Worm (Caenorhabditis elegans) whole organism, mixed stage, embryonic: Measurements from ENCODE around the gene srxa-7.

Source experiments
- ceh-39 ChIP-seq: fragments of 150-350 bp; optimal IDR thresholded peaks from 2 replicates; lab custom pipeline; 2014; ENCODE audit warnings: missing biosample characterization, missing genetic modification characterization
- ces-1 ChIP-seq: fragments of 150-350 bp; optimal IDR thresholded peaks from 2 replicates; lab custom pipeline; 2014; ENCODE audit warnings: missing biosample characterization, missing genetic modification reagents, missing genetic modification characterization
- elt-1 ChIP-seq: sonication (generic microtip); optimal IDR thresholded peaks from 2 replicates; lab custom pipeline; 2017; ENCODE audit warnings: missing genetic modification characterization, mild to moderate bottlenecking, missing compliant biosample characterization, antibody characterized with exemption, moderate library complexity, borderline replicate concordance; ENCODE audit not compliant: insufficient read depth
- elt-3 ChIP-seq: fragments of 150-350 bp; optimal IDR thresholded peaks from 2 replicates; lab custom pipeline; 2014; ENCODE audit warnings: missing biosample characterization, missing genetic modification characterization
- mep-1 ChIP-seq: fragments of 150-350 bp; optimal IDR thresholded peaks from 2 replicates; lab custom pipeline; 2017; ENCODE audit warnings: missing biosample characterization, missing genetic modification reagents, missing genetic modification characterization, inconsistent platforms
- nhr-28 ChIP-seq: fragments of 150-350 bp; optimal IDR thresholded peaks from 2 replicates; lab custom pipeline; 2014; ENCODE audit warnings: missing biosample characterization, missing genetic modification characterization
- nhr-76 ChIP-seq: sonication (generic microtip); optimal IDR thresholded peaks from 2 replicates; lab custom pipeline; 2017; ENCODE audit warnings: missing biosample characterization, missing genetic modification characterization
- snpc-4 ChIP-seq: fragments of 150-350 bp; optimal IDR thresholded peaks from 2 replicates; lab custom pipeline; 2014; ENCODE audit warnings: missing biosample characterization, missing genetic modification characterization
- unc-120 ChIP-seq: sonication (generic microtip); optimal IDR thresholded peaks from 2 replicates; lab custom pipeline; 2017; ENCODE audit warnings: missing genetic modification characterization, missing compliant biosample characterization; ENCODE audit not compliant: poor library complexity, severe bottlenecking
- unc-39 ChIP-seq: fragments of 150-350 bp; optimal IDR thresholded peaks from 2 replicates; lab custom pipeline; 2014; ENCODE audit warnings: missing biosample characterization, missing genetic modification characterization
- unc-62 ChIP-seq: fragments of 150-350 bp; optimal IDR thresholded peaks from 2 replicates; lab custom pipeline; 2014; ENCODE audit warnings: missing biosample characterization, missing genetic modification reagents, missing genetic modification characterization

- TF ChIP-seq snpc-4 (tag; lab: Kevin White, UChicago): no peak
- TF ChIP-seq ceh-39 (tag; lab: Kevin White, UChicago): no peak
- no peak for TF ChIP-seq unc-39
- no peak for TF ChIP-seq elt-3
- no peak for TF ChIP-seq mep-1
- no peak for TF ChIP-seq unc-62 (GFP tag; lab: Kevin White, UChicago)
- TF ChIP-seq nhr-28 (tag; lab: Kevin White, UChicago): no peak
- no peak for TF ChIP-seq ces-1 (GFP tag; lab: Kevin White, UChicago)
- TF ChIP-seq elt-1 (tag; lab: Kevin White, UChicago): no peak
- no peak for TF ChIP-seq nhr-76 (tag; lab: Kevin White, UChicago)
- TF ChIP-seq unc-120: no peak
These were observed 21.5 kb downstream of the srxa-7 start, which contains the start of gene F57G8.7 for ce11 chrV:16328849-16329248.
